Worm (Caenorhabditis elegans) whole organism, mixed stage, embryonic: ENCODE data around the gene ZK1127.3.

Source experiments
- ceh-39 ChIP-seq: fragments of 150-350 bp; optimal IDR thresholded peaks from 2 replicates; lab custom pipeline; 2014; ENCODE audit warnings: missing biosample characterization, missing genetic modification characterization
- mls-2 ChIP-seq: sonication (generic microtip); optimal IDR thresholded peaks from 2 replicates; lab custom pipeline; 2016; ENCODE audit warnings: mild to moderate bottlenecking, missing genetic modification characterization, moderate library complexity, missing compliant biosample characterization

ce11 chrII:7095970-7096369, 40.9 kb downstream of the ZK1127.3 start:
- TF ChIP-seq mls-2 (tag; lab: Kevin White, UChicago), result no peak
- no peak for TF ChIP-seq ceh-39 (tag; lab: Kevin White, UChicago)
